Worm (Caenorhabditis elegans) whole organism, L4 larva: ENCODE results near the gene gpa-7.

Source experiments
- F26F4.8 ChIP-seq: fragments of 200-800 bp; sonication (Bioruptor generic); conservative IDR thresholded peaks from 2 replicates; pipeline ENCODE4 v1.3.6; 2022; ENCODE audit warnings: missing genetic modification characterization, missing compliant biosample characterization
- F37D6.2 ChIP-seq: sonication (generic microtip); optimal IDR thresholded peaks from 2 replicates; lab custom pipeline; 2016; ENCODE audit warnings: mild to moderate bottlenecking, missing genetic modification characterization, missing compliant biosample characterization
- F44E2.7 ChIP-seq: fragments of 200-800 bp; sonication (Bioruptor generic); IDR thresholded peaks from 2 replicates; pipeline ENCODE4 v2.1.2; 2022; ENCODE audit warnings: missing genetic modification characterization, missing compliant biosample characterization
- F49E8.2 ChIP-seq: sonication (generic microtip); optimal IDR thresholded peaks from 2 replicates; lab custom pipeline; 2016; ENCODE audit warnings: missing compliant biosample characterization, mild to moderate bottlenecking, missing genetic modification characterization, borderline replicate concordance
- T26A8.4 ChIP-seq: fragments of 200-800 bp; sonication (Bioruptor generic); IDR thresholded peaks from 2 replicates; pipeline ENCODE4 v1.3.6; 2022; ENCODE audit warnings: missing genetic modification characterization, missing compliant biosample characterization
- Y48G9A.11 ChIP-seq: fragments of 200-800 bp; sonication (Bioruptor generic); IDR thresholded peaks from 2 replicates; pipeline ENCODE4 v1.3.6; 2022; ENCODE audit warnings: missing genetic modification reagents, missing genetic modification characterization, missing compliant biosample characterization
- aha-1 ChIP-seq: fragments of 150-350 bp; peaks from one replicate; lab custom pipeline; 2014; ENCODE audit warnings: missing biosample characterization, missing genetic modification characterization
- ama-1 ChIP-seq: fragments of 150-350 bp; optimal IDR thresholded peaks from 2 replicates; lab custom pipeline; 2014; ENCODE audit warnings: inconsistent platforms, mixed read lengths
- ceh-20 ChIP-seq: fragments of 200-800 bp; sonication (Bioruptor generic); IDR thresholded peaks from 2 replicates; pipeline ENCODE4 v1.3.6; 2022; ENCODE audit warnings: missing genetic modification reagents, missing genetic modification characterization, missing compliant biosample characterization
- ceh-62 ChIP-seq: sonication (generic microtip); optimal IDR thresholded peaks from 2 replicates; lab custom pipeline; 2017; ENCODE audit warnings: missing biosample characterization, missing genetic modification characterization
- ctbp-1 ChIP-seq: fragments of 200-800 bp; sonication (Bioruptor generic); IDR thresholded peaks from 2 replicates; pipeline ENCODE4 v1.3.6; 2022; ENCODE audit warnings: missing genetic modification reagents, missing genetic modification characterization, missing compliant biosample characterization
- daf-12 ChIP-seq: fragments of 150-350 bp; optimal IDR thresholded peaks from 2 replicates; lab custom pipeline; 2014; ENCODE audit warnings: missing biosample characterization, missing genetic modification reagents, missing genetic modification characterization
- daf-16 ChIP-seq, 3 experiments: sonication (generic microtip); optimal IDR thresholded peaks; 2 replicates each; lab custom pipeline; 2016 to 2017; ENCODE audit warnings: missing genetic modification characterization in 3 of 3, missing genetic modification reagents in 3 of 3, mild to moderate bottlenecking in 2 of 3, missing compliant biosample characterization in 2 of 3, missing biosample characterization in 1 of 3, moderate library complexity in 1 of 3
- dmd-6 ChIP-seq: fragments of 200-800 bp; sonication (Bioruptor generic); IDR thresholded peaks from 2 replicates; pipeline ENCODE4 v1.3.6; 2022; ENCODE audit warnings: missing genetic modification reagents, missing genetic modification characterization, missing compliant biosample characterization
- dmd-8 ChIP-seq: fragments of 200-800 bp; sonication (Bioruptor generic); IDR thresholded peaks from 2 replicates; pipeline ENCODE4 v1.3.6; 2022; ENCODE audit warnings: missing genetic modification characterization, missing compliant biosample characterization
- dpl-1 ChIP-seq: fragments of 150-350 bp; optimal IDR thresholded peaks from 2 replicates; lab custom pipeline; 2014; ENCODE audit warnings: missing biosample characterization, missing genetic modification reagents, missing genetic modification characterization
- dve-1 ChIP-seq: sonication (generic microtip); optimal IDR thresholded peaks from 2 replicates; lab custom pipeline; 2017; ENCODE audit warnings: antibody characterized with exemption, mild to moderate bottlenecking, missing genetic modification characterization, missing compliant biosample characterization; ENCODE audit not compliant: insufficient read depth
- egl-43 ChIP-seq: fragments of 200-800 bp; sonication (Bioruptor generic); IDR thresholded peaks from 2 replicates; pipeline ENCODE4 v1.3.6; 2022; ENCODE audit warnings: missing genetic modification reagents, missing genetic modification characterization, missing compliant biosample characterization
- fkh-10 ChIP-seq: fragments of 150-350 bp; optimal IDR thresholded peaks from 2 replicates; lab custom pipeline; 2014; ENCODE audit warnings: missing biosample characterization, missing genetic modification reagents, missing genetic modification characterization
- hif-1 ChIP-seq, 2 experiments: sonication (generic microtip); optimal IDR thresholded peaks; 2 replicates each; lab custom pipeline; 2016 to 2017; ENCODE audit warnings: missing compliant biosample characterization in 2 of 2, missing genetic modification characterization in 2 of 2, missing genetic modification reagents in 2 of 2, missing genotype in 2 of 2, mild to moderate bottlenecking in 1 of 2
- hlh-11 ChIP-seq: fragments of 200-800 bp; sonication (Bioruptor generic); optimal IDR thresholded peaks from 2 replicates; lab custom pipeline; 2018; ENCODE audit warnings: mild to moderate bottlenecking, missing genetic modification characterization, missing compliant biosample characterization
- hlh-30 ChIP-seq: sonication (generic microtip); optimal IDR thresholded peaks from 2 replicates; lab custom pipeline; 2017; ENCODE audit warnings: antibody characterized with exemption, mild to moderate bottlenecking, missing genetic modification characterization, missing compliant biosample characterization; ENCODE audit not compliant: insufficient read depth
- hmg-1.1 ChIP-seq: fragments of 200-800 bp; sonication (Bioruptor generic); IDR thresholded peaks from 2 replicates; pipeline ENCODE4 v1.3.6; 2022; ENCODE audit warnings: missing genetic modification reagents, missing genetic modification characterization, missing compliant biosample characterization
- lin-1 ChIP-seq: fragments of 200-800 bp; sonication (Bioruptor generic); IDR thresholded peaks from 2 replicates; pipeline ENCODE4 v1.3.6; 2022; ENCODE audit warnings: missing genetic modification reagents, missing genetic modification characterization, missing compliant biosample characterization
- lin-13 ChIP-seq: fragments of 150-350 bp; optimal IDR thresholded peaks from 2 replicates; lab custom pipeline; 2014; ENCODE audit warnings: missing biosample characterization, missing genetic modification reagents, missing genetic modification characterization
- lin-38 ChIP-seq: fragments of 200-800 bp; sonication (Bioruptor generic); IDR thresholded peaks from 2 replicates; pipeline ENCODE4 v1.3.6; 2022; ENCODE audit warnings: missing genetic modification reagents, missing genetic modification characterization, missing compliant biosample characterization
- lsy-2 ChIP-seq, 2 experiments: fragments of 150-350 bp in 1 of 2; sonication (generic microtip) in 1 of 2; optimal IDR thresholded peaks; 2 replicates each; lab custom pipeline; 2014 to 2017; ENCODE audit warnings: missing biosample characterization in 2 of 2, missing genetic modification characterization in 2 of 2
- madf-5 ChIP-seq, 2 experiments: fragments of 200-800 bp; sonication (Bioruptor generic); IDR thresholded peaks; 2 replicates each; pipeline ENCODE4 v1.3.6; 2022; ENCODE audit warnings: missing compliant biosample characterization in 2 of 2, missing genetic modification characterization in 2 of 2
- madf-9 ChIP-seq: fragments of 200-800 bp; sonication (Bioruptor generic); conservative IDR thresholded peaks from 2 replicates; pipeline ENCODE4 v1.3.6; 2022; ENCODE audit warnings: missing genetic modification reagents, missing genetic modification characterization, missing compliant biosample characterization
- mdl-1 ChIP-seq, 2 experiments: fragments of 150-350 bp in 1 of 2; sonication (generic microtip) in 1 of 2; optimal IDR thresholded peaks; 2 replicates each; lab custom pipeline; 2014 to 2017; ENCODE audit warnings: missing biosample characterization in 2 of 2, missing genetic modification characterization in 2 of 2
- mep-1 ChIP-seq: fragments of 150-350 bp; sonication (generic microtip); optimal IDR thresholded peaks from 3 replicates; lab custom pipeline; 2014; ENCODE audit warnings: missing biosample characterization, missing genetic modification characterization
- mes-2 ChIP-seq: sonication (generic microtip); optimal IDR thresholded peaks from 2 replicates; lab custom pipeline; 2016; ENCODE audit warnings: missing genotype, mild to moderate bottlenecking, missing genetic modification characterization, missing compliant biosample characterization; ENCODE audit not compliant: poor library complexity, severe bottlenecking
- mxl-3 ChIP-seq: fragments of 200-800 bp; sonication (Bioruptor generic); optimal IDR thresholded peaks from 2 replicates; lab custom pipeline; 2018; ENCODE audit warnings: mild to moderate bottlenecking, missing genetic modification characterization, missing compliant biosample characterization
- nhr-10 ChIP-seq: fragments of 150-350 bp; optimal IDR thresholded peaks from 2 replicates; lab custom pipeline; 2014; ENCODE audit warnings: missing biosample characterization, missing genetic modification characterization
- nhr-11 ChIP-seq: fragments of 150-350 bp; optimal IDR thresholded peaks from 2 replicates; lab custom pipeline; 2014; ENCODE audit warnings: missing biosample characterization, missing genetic modification characterization
- nhr-28 ChIP-seq: fragments of 150-350 bp; optimal IDR thresholded peaks from 2 replicates; lab custom pipeline; 2014; ENCODE audit warnings: missing biosample characterization, missing genetic modification characterization
- nhr-48 ChIP-seq: sonication (generic microtip); optimal IDR thresholded peaks from 2 replicates; lab custom pipeline; 2016; ENCODE audit warnings: mild to moderate bottlenecking, missing genetic modification characterization, missing compliant biosample characterization
- nhr-6 ChIP-seq: fragments of 150-350 bp; optimal IDR thresholded peaks from 2 replicates; lab custom pipeline; 2014; ENCODE audit warnings: missing biosample characterization, missing genetic modification characterization
- rbr-2 ChIP-seq: sonication (generic microtip); optimal IDR thresholded peaks from 2 replicates; lab custom pipeline; 2016; ENCODE audit warnings: missing genotype, missing genetic modification characterization, missing compliant biosample characterization
- saeg-2 ChIP-seq: fragments of 200-800 bp; sonication (Bioruptor generic); IDR thresholded peaks from 2 replicates; pipeline ENCODE4 v1.3.6; 2022; ENCODE audit warnings: missing genetic modification reagents, missing genetic modification characterization, missing compliant biosample characterization
- sdz-12 ChIP-seq: fragments of 200-800 bp; sonication (Bioruptor generic); optimal IDR thresholded peaks from 2 replicates; lab custom pipeline; 2018; ENCODE audit warnings: mild to moderate bottlenecking, missing genetic modification characterization, missing compliant biosample characterization
- spr-1 ChIP-seq: sonication (generic microtip); optimal IDR thresholded peaks from 2 replicates; lab custom pipeline; 2016; ENCODE audit warnings: mild to moderate bottlenecking, missing genetic modification characterization, missing compliant biosample characterization
- tra-1 ChIP-seq: fragments of 200-800 bp; sonication (Bioruptor generic); IDR thresholded peaks from 2 replicates; pipeline ENCODE4 v1.3.6; 2022; ENCODE audit warnings: missing genetic modification reagents, missing genetic modification characterization, missing compliant biosample characterization
- unc-130 ChIP-seq: sonication (generic microtip); optimal IDR thresholded peaks from 2 replicates; lab custom pipeline; 2016; ENCODE audit warnings: missing genetic modification reagents, missing genetic modification characterization, missing compliant biosample characterization
- unc-62 ChIP-seq, 3 experiments: fragments of 150-350 bp in 1 of 3; sonication (generic microtip); optimal IDR thresholded peaks in 2 of 3; peaks in 1 of 3; 1 replicate in 1 of 3; 2 replicates in 2 of 3; lab custom pipeline; 2014 to 2017; ENCODE audit warnings: missing biosample characterization in 3 of 3, missing genetic modification characterization in 3 of 3, missing genetic modification reagents in 3 of 3, missing genotype in 1 of 3
- ztf-7 ChIP-seq: fragments of 150-350 bp; optimal IDR thresholded peaks from 2 replicates; lab custom pipeline; 2014; ENCODE audit warnings: missing biosample characterization, missing genetic modification characterization

gpa-7 gene

ce11 chrIV:10380626-10381025, 23.2 kb upstream of the gpa-7 start:
- TF ChIP-seq mep-1 (tag; lab: Kevin White, UChicago) (peak; percentile 51), Y48G9A.11 (no peak), nhr-28 (tag; lab: Kevin White, UChicago) (peak; percentile 31), ama-1 (lab: Kevin White, UChicago) (peak; percentile 61), F26F4.8 (GFP tag; lab: Robert Waterston, UW) (0 out of 2 replicates have a peak, but pooled peaks have one; percentile 4), daf-16 (GFP tag; optimal IDR thresholded peaks at IDR 0.05; lab: Kevin White, UChicago) (peak in 1 of 2 experiments; percentile 29), daf-16 (tag; optimal IDR thresholded peaks at IDR 0.05; lab: Kevin White, UChicago) (peak; percentile 44), aha-1 (tag; lab: Kevin White, UChicago) (peak; percentile 98), T26A8.4 (GFP tag; lab: Robert Waterston, UW) (0 out of 2 replicates have a peak, but pooled peaks have one; percentile 21), mxl-3 (GFP tag; lab: Kevin White, UChicago) (peak; percentile 94), nhr-10 (tag; lab: Kevin White, UChicago) (no peak), mes-2 (tag; lab: Kevin White, UChicago) (peak; percentile 21), F44E2.7 (GFP tag; lab: Robert Waterston, UW) (no peak), hlh-11 (tag; lab: Kevin White, UChicago) (peak; percentile 82), hmg-1.1 (GFP tag; lab: Robert Waterston, UW) (peak; percentile 52; the same call in 1 of the 2 replicates), unc-130 (GFP tag; lab: Kevin White, UChicago) (peak; percentile 24), nhr-6 (no peak), unc-62 (GFP tag; optimal IDR thresholded peaks at IDR 0.05 in 1 of 2; lab: Kevin White, UChicago) (peak in 1 of 2 experiments; percentile 96), unc-62 (tag; optimal IDR thresholded peaks at IDR 0.05; lab: Kevin White, UChicago) (no peak), ctbp-1 (GFP tag; lab: Robert Waterston, UW) (peak; percentile 66; the same call in 1 of the 2 replicates), lin-38 (GFP tag; lab: Robert Waterston, UW) (no peak), sdz-12 (GFP tag; lab: Kevin White, UChicago) (no peak), dmd-8 (GFP tag; lab: Robert Waterston, UW) (no peak), dmd-6 (GFP tag; lab: Robert Waterston, UW) (peak; percentile 51), madf-9 (GFP tag; lab: Robert Waterston, UW) (peak; percentile 92), lsy-2 (tag; optimal IDR thresholded peaks at IDR 0.05; lab: Kevin White, UChicago) (peak in 1 of 2 experiments; percentile 63), hif-1 (tag; optimal IDR thresholded peaks at IDR 0.05; lab: Kevin White, UChicago) (peak in 1 of 2 experiments; percentile 52), dpl-1 (peak; percentile 51), ztf-7 (tag; lab: Kevin White, UChicago) (peak; percentile 15), madf-5 (GFP tag; IDR thresholded peaks at IDR 0.05; lab: Robert Waterston, UW) (no peak), saeg-2 (GFP tag; lab: Robert Waterston, UW) (0 out of 2 replicates have a peak, but pooled peaks have one; percentile 11), lin-1 (GFP tag; lab: Robert Waterston, UW) (0 out of 2 replicates have a peak, but pooled peaks have one; percentile 32), hlh-30 (tag; lab: Kevin White, UChicago) (peak; percentile 98), lin-13 (peak; percentile 42), fkh-10 (GFP tag; lab: Kevin White, UChicago) (no peak), spr-1 (peak; percentile 46), ceh-62 (tag; lab: Kevin White, UChicago) (no peak), F37D6.2 (peak; percentile 29), dve-1 (tag; lab: Kevin White, UChicago) (peak; percentile 67), nhr-11 (tag; lab: Kevin White, UChicago) (peak; percentile 16), F49E8.2 (no peak), ceh-20 (GFP tag; lab: Robert Waterston, UW) (peak; percentile 62; the same call in 1 of the 2 replicates), daf-12 (tag; lab: Kevin White, UChicago) (no peak), egl-43 (peak; percentile 48; the same call in 1 of the 2 replicates), tra-1 (GFP tag; lab: Robert Waterston, UW) (0 out of 2 replicates have a peak, but pooled peaks have one; percentile 40), nhr-48 (tag; lab: Kevin White, UChicago) (peak; percentile 64), mdl-1 (tag; optimal IDR thresholded peaks at IDR 0.05; lab: Kevin White, UChicago) (peak; percentile 57 to 89), rbr-2 (tag; lab: Kevin White, UChicago) (peak; percentile 46)
